Worm (Caenorhabditis elegans): ENCODE data around the gene F36H12.4.

DNA sequence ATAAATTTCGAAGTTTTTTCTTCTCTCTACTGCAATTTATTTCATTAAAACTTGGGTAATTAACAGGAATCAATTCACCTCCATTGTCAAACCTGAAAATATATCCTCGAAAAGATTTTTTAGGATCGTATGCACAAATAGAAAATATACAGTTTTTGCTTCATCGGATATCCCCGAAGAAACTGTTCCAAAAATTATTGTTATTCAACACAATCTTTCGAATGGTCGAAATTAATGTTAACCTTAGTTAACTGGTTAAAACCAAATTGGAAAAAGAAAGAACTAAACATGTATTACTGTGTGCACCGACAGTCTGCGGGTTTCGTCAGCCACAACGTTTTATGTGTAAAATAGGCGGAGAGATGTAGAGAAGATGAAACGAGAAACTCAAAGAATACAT is 48.2 kb downstream of the F36H12.4 start:
- TF ChIP-seq pha-4 (tag; optimal IDR thresholded peaks at IDR 0.05), result no peak
- no peak for TF ChIP-seq ceh-34 (tag; optimal IDR thresholded peaks at IDR 0.05)
- TF ChIP-seq dmd-4 (tag; optimal IDR thresholded peaks at IDR 0.05; ENCODE audit: borderline replicate concordance), result no peak
- TF ChIP-seq nfya-1 (tag; optimal IDR thresholded peaks at IDR 0.05), result no peak
- no peak for TF ChIP-seq unc-3 (GFP tag; conservative IDR thresholded peaks at IDR 0.05)
- TF ChIP-seq unc-3 (tag; optimal IDR thresholded peaks at IDR 0.05), result no peak
- no peak for TF ChIP-seq lin-11 (tag; optimal IDR thresholded peaks at IDR 0.05)
- TF ChIP-seq ama-1 (optimal IDR thresholded peaks at IDR 0.05), result no peak
- no peak for TF ChIP-seq elt-2 (tag; optimal IDR thresholded peaks at IDR 0.05)
- TF ChIP-seq eyg-1 (tag; optimal IDR thresholded peaks at IDR 0.05), result no peak
- TF ChIP-seq tbx-2 (tag; optimal IDR thresholded peaks at IDR 0.05), result no peak
- no peak for TF ChIP-seq ref-2 (tag; optimal IDR thresholded peaks at IDR 0.05)

Measured in whole organism, late embryonic.